Worm (Caenorhabditis elegans): ENCODE measurements around the gene npp-25.

npp-25 gene

ce11 chrIII:12904987-12905541 lies 20.7 kb downstream of the npp-25 start, which contains the start of gene cox-5A (continued):
- TF ChIP-seq daf-16 (GFP tag; optimal IDR thresholded peaks at IDR 0.05) (peak; percentile 86 to 94), daf-16 (tag; optimal IDR thresholded peaks at IDR 0.05) (peak; percentile 81), lsy-2 (tag; optimal IDR thresholded peaks at IDR 0.05) (peak; percentile 100), nhr-42 (GFP tag; IDR thresholded peaks at IDR 0.05) (peak; percentile 98), dmd-8 (GFP tag; IDR thresholded peaks at IDR 0.05) (no peak), T26A8.4 (GFP tag; IDR thresholded peaks at IDR 0.05) (peak; percentile 99), zip-2 (tag; optimal IDR thresholded peaks at IDR 0.05) (peak; percentile 92), dmd-6 (GFP tag; IDR thresholded peaks at IDR 0.05) (peak; percentile 99), hif-1 (tag; optimal IDR thresholded peaks at IDR 0.05) (peak; percentile 85 to 96), ceh-62 (tag; optimal IDR thresholded peaks at IDR 0.05) (peak; percentile 26), skn-1 (tag; optimal IDR thresholded peaks at IDR 0.05) (peak; percentile 88), dpl-1 (GFP tag; optimal IDR thresholded peaks at IDR 0.05) (peak; percentile 100), hlh-11 (tag; optimal IDR thresholded peaks at IDR 0.05) (peak; percentile 99), cey-2 (tag; optimal IDR thresholded peaks at IDR 0.05; ENCODE audit: borderline replicate concordance, insufficient read depth) (peak; percentile 83), dve-1 (tag; optimal IDR thresholded peaks at IDR 0.05; ENCODE audit: insufficient read depth) (peak; percentile 100), ztf-11 (tag; optimal IDR thresholded peaks at IDR 0.05) (no peak), ZK546.5 (tag; optimal IDR thresholded peaks at IDR 0.05) (peak in 1 of 2 experiments; percentile 76), lin-15B (tag; optimal IDR thresholded peaks at IDR 0.05) (peak; percentile 89), lin-38 (GFP tag; IDR thresholded peaks at IDR 0.05) (peak; percentile 96), R02D3.7 (tag; optimal IDR thresholded peaks at IDR 0.05) (peak; percentile 43), hlh-30 (tag; optimal IDR thresholded peaks at IDR 0.05; ENCODE audit: insufficient read depth) (peak; percentile 98), lin-1 (GFP tag; IDR thresholded peaks at IDR 0.05) (peak; percentile 96), mdl-1 (tag; optimal IDR thresholded peaks at IDR 0.05) (peak; percentile 47 to 91), vab-7 (GFP tag; IDR thresholded peaks at IDR 0.05) (peak; percentile 97), ctbp-1 (GFP tag; IDR thresholded peaks at IDR 0.05) (peak; percentile 98), unc-62 (GFP tag; optimal IDR thresholded peaks at IDR 0.05 in 1 of 2) (peak in 1 of 2 experiments; percentile 100), unc-62 (tag; optimal IDR thresholded peaks at IDR 0.05) (no peak), daf-12 (tag; optimal IDR thresholded peaks at IDR 0.05) (no peak), fos-1 (tag; optimal IDR thresholded peaks at IDR 0.05) (peak; percentile 97), lin-39 (tag; optimal IDR thresholded peaks at IDR 0.05) (peak; percentile 2), dmd-9 (GFP tag; IDR thresholded peaks at IDR 0.05) (peak; percentile 99), fkh-10 (GFP tag; optimal IDR thresholded peaks at IDR 0.05) (peak; percentile 99), mep-1 (tag; optimal IDR thresholded peaks at IDR 0.05) (peak; percentile 99), F44E2.7 (GFP tag; IDR thresholded peaks at IDR 0.05) (peak; percentile 92; the same call in 1 of the 2 replicates), zag-1 (tag; optimal IDR thresholded peaks at IDR 0.05) (peak; percentile 80), snpc-4 (tag; optimal IDR thresholded peaks at IDR 0.05) (peak; percentile 67), Y5F2A.4 (GFP tag; optimal IDR thresholded peaks at IDR 0.05) (peak; percentile 92), ceh-82 (tag; optimal IDR thresholded peaks at IDR 0.05) (no peak), tag-97 (GFP tag; IDR thresholded peaks at IDR 0.05) (0 out of 2 replicates have a peak, but pooled peaks have one; percentile 59), Y105C5A.15 (GFP tag; IDR thresholded peaks at IDR 0.05) (peak; percentile 95), nhr-11 (tag; optimal IDR thresholded peaks at IDR 0.05) (peak; percentile 98), unc-130 (GFP tag; optimal IDR thresholded peaks at IDR 0.05) (peak; percentile 95), F26F4.8 (GFP tag; conservative IDR thresholded peaks at IDR 0.05) (no peak), ztf-7 (tag; optimal IDR thresholded peaks at IDR 0.05) (peak; percentile 95), madf-5 (GFP tag; IDR thresholded peaks at IDR 0.05) (peak; percentile 72 to 74; a peak in 2 of 4 replicates), spr-1 (tag; optimal IDR thresholded peaks at IDR 0.05) (peak; percentile 97), egl-43 (GFP tag; IDR thresholded peaks at IDR 0.05) (peak; percentile 97), snpc-1.2 (GFP tag; IDR thresholded peaks at IDR 0.05) (peak; percentile 88), T20F7.1 (GFP tag; optimal IDR thresholded peaks at IDR 0.05) (no peak), nhr-48 (tag; optimal IDR thresholded peaks at IDR 0.05) (peak; percentile 95), unc-39 (tag; optimal IDR thresholded peaks at IDR 0.05) (no peak)
